Worm (Caenorhabditis elegans) whole organism, L3 larva: ENCODE results near the gene zfp-1.

Source experiments
- R02D3.7 ChIP-seq: fragments of 150-350 bp; optimal IDR thresholded peaks from 2 replicates; lab custom pipeline; 2014; ENCODE audit warnings: missing biosample characterization, missing genetic modification characterization
- ZK546.5 ChIP-seq: sonication (generic microtip); optimal IDR thresholded peaks from 2 replicates; lab custom pipeline; 2017; ENCODE audit warnings: missing biosample characterization, missing genetic modification characterization
- aly-2 ChIP-seq: fragments of 150-350 bp; optimal IDR thresholded peaks from 2 replicates; lab custom pipeline; 2014; ENCODE audit warnings: missing biosample characterization, missing genetic modification characterization
- ama-1 ChIP-seq: fragments of 150-350 bp; optimal IDR thresholded peaks from 2 replicates; lab custom pipeline; 2018
- ceh-16 ChIP-seq: sonication (generic microtip); optimal IDR thresholded peaks from 2 replicates; lab custom pipeline; 2017; ENCODE audit warnings: missing biosample characterization, missing genetic modification characterization
- ceh-28 ChIP-seq: fragments of 150-350 bp; optimal IDR thresholded peaks from 2 replicates; lab custom pipeline; 2014; ENCODE audit warnings: missing biosample characterization, missing genetic modification reagents, missing genetic modification characterization
- ceh-82 ChIP-seq: fragments of 150-350 bp; optimal IDR thresholded peaks from 2 replicates; lab custom pipeline; 2014; ENCODE audit warnings: missing biosample characterization, missing genetic modification characterization
- ceh-9 ChIP-seq: sonication (generic microtip); optimal IDR thresholded peaks from 2 replicates; lab custom pipeline; 2018; ENCODE audit warnings: missing biosample characterization, missing genetic modification characterization
- daf-12 ChIP-seq: fragments of 150-350 bp; optimal IDR thresholded peaks from 2 replicates; lab custom pipeline; 2014; ENCODE audit warnings: missing biosample characterization, missing genetic modification reagents, missing genetic modification characterization
- egl-27 ChIP-seq: sonication (generic microtip); optimal IDR thresholded peaks from 4 replicates; lab custom pipeline; 2017; ENCODE audit warnings: missing biosample characterization, missing genetic modification reagents, missing genetic modification characterization
- egl-5 ChIP-seq: fragments of 150-350 bp; optimal IDR thresholded peaks from 2 replicates; lab custom pipeline; 2017; ENCODE audit warnings: missing biosample characterization, missing genetic modification reagents, missing genetic modification characterization, inconsistent platforms
- elt-1 ChIP-seq: fragments of 150-350 bp; optimal IDR thresholded peaks from 2 replicates; lab custom pipeline; 2014; ENCODE audit warnings: missing biosample characterization, missing genetic modification characterization
- elt-2 ChIP-seq: sonication (generic microtip); optimal IDR thresholded peaks from 2 replicates; lab custom pipeline; 2016; ENCODE audit warnings: missing genetic modification reagents, mild to moderate bottlenecking, missing genetic modification characterization, missing compliant biosample characterization
- elt-3 ChIP-seq, 3 experiments: fragments of 150-350 bp in 1 of 3; sonication (generic microtip) in 2 of 3; optimal IDR thresholded peaks; 2 replicates in 2 of 3; 4 replicates in 1 of 3; lab custom pipeline; 2014 to 2017; ENCODE audit warnings: missing biosample characterization in 3 of 3, missing genetic modification characterization in 3 of 3
- eor-1 ChIP-seq, 2 experiments: fragments of 150-350 bp; optimal IDR thresholded peaks; 2 replicates each; lab custom pipeline; 2014 to 2018; ENCODE audit warnings: missing biosample characterization in 2 of 2, missing genetic modification characterization in 2 of 2
- fkh-10 ChIP-seq: sonication (generic microtip); optimal IDR thresholded peaks from 2 replicates; lab custom pipeline; 2017; ENCODE audit warnings: missing biosample characterization, missing genetic modification reagents, missing genetic modification characterization
- fkh-2 ChIP-seq: fragments of 150-350 bp; optimal IDR thresholded peaks from 2 replicates; lab custom pipeline; 2014; ENCODE audit warnings: missing biosample characterization, missing genetic modification reagents, missing genetic modification characterization
- fos-1 ChIP-seq: fragments of 150-350 bp; optimal IDR thresholded peaks from 2 replicates; lab custom pipeline; 2014; ENCODE audit warnings: missing biosample characterization, missing genetic modification characterization
- hmg-11 ChIP-seq: sonication (generic microtip); optimal IDR thresholded peaks from 2 replicates; lab custom pipeline; 2016; ENCODE audit warnings: missing genetic modification characterization, missing compliant biosample characterization
- jun-1 ChIP-seq: fragments of 150-350 bp; optimal IDR thresholded peaks from 2 replicates; lab custom pipeline; 2014; ENCODE audit warnings: missing biosample characterization, missing genetic modification reagents, missing genetic modification characterization
- lin-15B ChIP-seq: fragments of 150-350 bp; optimal IDR thresholded peaks from 2 replicates; lab custom pipeline; 2014; ENCODE audit warnings: missing biosample characterization, missing genetic modification characterization
- lin-39 ChIP-seq: fragments of 150-350 bp; optimal IDR thresholded peaks from 2 replicates; lab custom pipeline; 2018; ENCODE audit warnings: missing biosample characterization, missing genetic modification reagents, missing genetic modification characterization
- lsy-12 ChIP-seq: sonication (generic microtip); optimal IDR thresholded peaks from 2 replicates; lab custom pipeline; 2016; ENCODE audit warnings: mild to moderate bottlenecking, missing genetic modification characterization, missing compliant biosample characterization
- nfya-1 ChIP-seq: sonication (generic microtip); optimal IDR thresholded peaks from 2 replicates; lab custom pipeline; 2017; ENCODE audit warnings: missing genetic modification characterization, mild to moderate bottlenecking, missing compliant biosample characterization, antibody characterized with exemption, moderate library complexity; ENCODE audit not compliant: insufficient read depth
- nhr-11 ChIP-seq: fragments of 150-350 bp; optimal IDR thresholded peaks from 2 replicates; lab custom pipeline; 2014; ENCODE audit warnings: missing biosample characterization, missing genetic modification characterization
- nhr-23 ChIP-seq: fragments of 150-350 bp; optimal IDR thresholded peaks from 2 replicates; lab custom pipeline; 2014; ENCODE audit warnings: missing biosample characterization, missing genetic modification reagents, missing genetic modification characterization
- nhr-237 ChIP-seq: fragments of 150-350 bp; optimal IDR thresholded peaks from 2 replicates; lab custom pipeline; 2014; ENCODE audit warnings: missing biosample characterization, missing genetic modification characterization
- nhr-25 ChIP-seq: sonication (generic microtip); optimal IDR thresholded peaks from 2 replicates; lab custom pipeline; 2017; ENCODE audit warnings: missing biosample characterization, missing genetic modification characterization
- nhr-28 ChIP-seq: fragments of 150-350 bp; optimal IDR thresholded peaks from 2 replicates; lab custom pipeline; 2014; ENCODE audit warnings: missing biosample characterization, missing genetic modification characterization
- nhr-43 ChIP-seq: sonication (generic microtip); optimal IDR thresholded peaks from 2 replicates; lab custom pipeline; 2016; ENCODE audit warnings: mild to moderate bottlenecking, missing genetic modification characterization, missing compliant biosample characterization; ENCODE audit not compliant: poor library complexity, severe bottlenecking
- nhr-76 ChIP-seq: fragments of 150-350 bp; sonication (generic microtip); optimal IDR thresholded peaks from 5 replicates; lab custom pipeline; 2014; ENCODE audit warnings: missing biosample characterization, missing genetic modification characterization
- nhr-77 ChIP-seq: fragments of 150-350 bp; optimal IDR thresholded peaks from 2 replicates; lab custom pipeline; 2014; ENCODE audit warnings: missing biosample characterization, missing genetic modification characterization
- pha-4 ChIP-seq: fragments of 150-350 bp; optimal IDR thresholded peaks from 2 replicates; lab custom pipeline; 2014; ENCODE audit warnings: missing biosample characterization, missing genetic modification reagents, missing genetic modification characterization
- sea-2 ChIP-seq: fragments of 150-350 bp; sonication (generic microtip); optimal IDR thresholded peaks from 4 replicates; lab custom pipeline; 2014; ENCODE audit warnings: missing biosample characterization, missing genetic modification reagents, missing genetic modification characterization
- skn-1 ChIP-seq: fragments of 150-350 bp; optimal IDR thresholded peaks from 2 replicates; lab custom pipeline; 2014; ENCODE audit warnings: missing biosample characterization, missing genetic modification characterization
- snpc-4 ChIP-seq: fragments of 150-350 bp; optimal IDR thresholded peaks from 2 replicates; lab custom pipeline; 2014; ENCODE audit warnings: missing biosample characterization, missing genetic modification characterization
- tbx-2 ChIP-seq: sonication (generic microtip); optimal IDR thresholded peaks from 2 replicates; lab custom pipeline; 2016; ENCODE audit warnings: mild to moderate bottlenecking, missing genetic modification characterization, missing compliant biosample characterization
- unc-39 ChIP-seq: sonication (generic microtip); optimal IDR thresholded peaks from 4 replicates; lab custom pipeline; 2017; ENCODE audit warnings: missing biosample characterization, missing genetic modification characterization
- unc-62 ChIP-seq: fragments of 150-350 bp; sonication (generic microtip); optimal IDR thresholded peaks from 4 replicates; lab custom pipeline; 2014; ENCODE audit warnings: missing biosample characterization, missing genetic modification reagents, missing genetic modification characterization
- ztf-4 ChIP-seq: fragments of 150-350 bp; optimal IDR thresholded peaks from 2 replicates; lab custom pipeline; 2014; ENCODE audit warnings: missing biosample characterization, missing genetic modification characterization

zfp-1 gene

ce11 chrIII:8847722-8848121 is 56.4 kb downstream of the zfp-1 start (continued):
- TF ChIP-seq lin-39 (tag; lab: Kevin White, UChicago) (no peak), fkh-2 (tag; lab: Kevin White, UChicago) (no peak), lsy-12 (tag; lab: Kevin White, UChicago) (no peak), nhr-237 (tag; lab: Kevin White, UChicago) (no peak), ceh-9 (tag; lab: Kevin White, UChicago) (no peak), elt-2 (tag; lab: Kevin White, UChicago) (no peak), hmg-11 (peak; percentile 24), jun-1 (no peak), elt-1 (tag; lab: Kevin White, UChicago) (no peak), unc-62 (no peak), eor-1 (tag; optimal IDR thresholded peaks at IDR 0.05; lab: Kevin White, UChicago) (no peak), unc-39 (tag; lab: Kevin White, UChicago) (no peak), ama-1 (lab: Kevin White, UChicago) (no peak), ZK546.5 (tag; lab: Kevin White, UChicago) (no peak), daf-12 (tag; lab: Kevin White, UChicago) (no peak), fkh-10 (GFP tag; lab: Kevin White, UChicago) (no peak)

DNA sequence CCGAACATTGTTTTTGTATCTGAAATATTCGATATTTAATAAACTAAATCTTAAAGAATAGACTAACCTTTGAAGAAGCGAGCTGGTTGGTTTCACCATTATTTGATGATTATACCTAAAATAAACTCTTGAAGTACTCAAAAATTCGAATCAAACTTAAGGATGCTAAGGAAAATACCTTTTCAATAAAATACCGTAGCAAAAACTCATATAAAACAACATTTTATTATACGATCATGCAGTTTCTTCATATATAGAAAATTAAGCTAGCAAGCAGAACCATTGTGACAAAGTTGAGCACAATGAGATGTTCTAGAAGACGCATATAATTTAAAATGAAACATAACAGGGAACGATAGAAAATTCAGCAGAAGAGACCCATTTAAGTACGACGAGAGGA is 57.0 kb downstream of the zfp-1 start, which contains the start of gene F44E2.7:
Gene F44E2.7 (minus strand): TSS at position 101 of the 400 bp plus-strand sequence.
- no peak for TF ChIP-seq nhr-28 (tag; lab: Kevin White, UChicago)
- no peak for TF ChIP-seq egl-5 (tag; lab: Kevin White, UChicago)
- no peak for TF ChIP-seq ceh-82 (tag; lab: Kevin White, UChicago)
- TF ChIP-seq elt-3 (tag; optimal IDR thresholded peaks at IDR 0.05; lab: Kevin White, UChicago) = no peak
- no peak for TF ChIP-seq skn-1 (tag; lab: Kevin White, UChicago)
- TF ChIP-seq nhr-237 (tag; lab: Kevin White, UChicago) = no peak
- TF ChIP-seq fkh-10 (GFP tag; lab: Kevin White, UChicago) = no peak
- no peak for TF ChIP-seq nhr-11 (tag; lab: Kevin White, UChicago)
- TF ChIP-seq nhr-43 (tag; lab: Kevin White, UChicago) = no peak
- TF ChIP-seq nhr-25 = no peak
- no peak for TF ChIP-seq lsy-12 (tag; lab: Kevin White, UChicago)
- TF ChIP-seq ztf-4 = no peak
- TF ChIP-seq elt-2 (tag; lab: Kevin White, UChicago) = no peak
- no peak for TF ChIP-seq daf-12 (tag; lab: Kevin White, UChicago)
- no peak for TF ChIP-seq egl-27
- no peak for TF ChIP-seq unc-39 (tag; lab: Kevin White, UChicago)
- TF ChIP-seq aly-2 (tag; lab: Kevin White, UChicago) = no peak
- TF ChIP-seq unc-62 = no peak
- no peak for TF ChIP-seq ceh-28 (tag; lab: Kevin White, UChicago)
- TF ChIP-seq sea-2 (GFP tag; lab: Kevin White, UChicago) = no peak

ce11 chrIII:8849507-8849906 is 58.2 kb downstream of the zfp-1 start, which contains the start of gene F44E2.8:
TSS of gene F44E2.8 (minus strand) at chrIII:8849877.
- TF ChIP-seq lin-39 (tag; lab: Kevin White, UChicago) (no peak), daf-12 (tag; lab: Kevin White, UChicago) (no peak), aly-2 (tag; lab: Kevin White, UChicago) (no peak), ceh-16 (no peak), skn-1 (tag; lab: Kevin White, UChicago) (no peak), lin-15B (tag; lab: Kevin White, UChicago) (no peak), ceh-82 (tag; lab: Kevin White, UChicago) (no peak), R02D3.7 (tag; lab: Kevin White, UChicago) (no peak), pha-4 (no peak), fos-1 (tag; lab: Kevin White, UChicago) (no peak)

ce11 chrIII:8850482-8851047 is 59.2 kb downstream of the zfp-1 start, which contains the start of gene F44E2.9:
TSS of gene F44E2.9 (minus strand) at chrIII:8850532.
- TF ChIP-seq lin-39 (tag; lab: Kevin White, UChicago) = peak; percentile 68
- TF ChIP-seq lsy-12 (tag; lab: Kevin White, UChicago) = peak; percentile 25
- no peak for TF ChIP-seq nfya-1
- peak; percentile 38 for TF ChIP-seq ceh-28 (tag; lab: Kevin White, UChicago)
- TF ChIP-seq nhr-77 (tag; lab: Kevin White, UChicago) = no peak
- peak; percentile 22 for TF ChIP-seq elt-2 (tag; lab: Kevin White, UChicago)
- peak; percentile 80 for TF ChIP-seq lin-15B (tag; lab: Kevin White, UChicago)
- TF ChIP-seq snpc-4 (tag; lab: Kevin White, UChicago) = peak; percentile 67
- TF ChIP-seq nhr-25 = peak; percentile 33
- TF ChIP-seq nhr-76 (tag; lab: Kevin White, UChicago) = no peak
- no peak for TF ChIP-seq tbx-2
- TF ChIP-seq nhr-43 (tag; lab: Kevin White, UChicago) = peak; percentile 76
- peak; percentile 72 for TF ChIP-seq nhr-23 (tag; lab: Kevin White, UChicago)
